Fruit fly (Drosophila melanogaster): Measurements from ENCODE around the gene CG7168.

DNA sequence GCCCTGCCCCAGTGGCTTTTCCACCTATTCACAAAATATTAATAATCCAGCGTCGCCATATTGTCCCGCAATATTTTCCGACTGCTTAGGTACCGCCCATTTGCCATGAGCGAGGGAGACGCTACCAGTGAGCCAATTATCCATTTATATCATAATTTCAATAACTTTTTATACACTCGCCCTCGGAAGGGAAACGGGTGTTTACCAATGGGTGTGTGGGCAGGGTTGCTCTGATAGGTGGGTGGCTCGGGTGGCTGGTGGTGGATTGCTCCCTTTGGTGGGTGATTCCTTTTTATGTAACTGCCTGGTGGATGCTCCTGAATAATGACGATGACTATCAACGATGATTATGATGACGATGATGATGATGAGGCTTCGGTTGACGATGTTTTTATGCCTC lies 40.8 kb upstream of the CG7168 start:
- TF ChIP-seq Ets98B (GFP tag; IDR thresholded peaks at IDR 0.05) (no peak), rn (GFP tag; IDR thresholded peaks at IDR 0.05) (no peak), Snoo (tag; optimal IDR thresholded peaks at IDR 0.05) (no peak), fd96Ca (GFP tag; IDR thresholded peaks at IDR 0.05) (no peak), Pif1B (GFP tag; optimal IDR thresholded peaks at IDR 0.05) (no peak), CG10348 (GFP tag; IDR thresholded peaks at IDR 0.05) (no peak), CG17806 (tag; optimal IDR thresholded peaks at IDR 0.05) (no peak)
